Worm (Caenorhabditis elegans): ENCODE data around the gene col-89.
A peak's percentile ranks its signal among the peaks of the same experiment; 100 is the strongest.

Gene col-89

ce11 chrIII:4748109-4748508 is at the start of gene col-89:
Gene col-89, plus strand, starts transcription at chrIII:4748127.
- TF ChIP-seq tlf-1 (GFP tag; optimal IDR thresholded peaks at IDR 0.05) (no peak), K12H6.12 (tag; optimal IDR thresholded peaks at IDR 0.05) (no peak), ztf-25 (GFP tag; IDR thresholded peaks at IDR 0.05) (no peak), F55B11.4 (tag; optimal IDR thresholded peaks at IDR 0.05; ENCODE audit: borderline replicate concordance, insufficient read depth) (no peak), F10E7.11 (tag; optimal IDR thresholded peaks at IDR 0.05) (no peak), F22D6.2 (tag; optimal IDR thresholded peaks at IDR 0.05) (no peak), ets-4 (GFP tag; optimal IDR thresholded peaks at IDR 0.05) (no peak), ztf-22 (GFP tag; optimal IDR thresholded peaks at IDR 0.05) (no peak), ztf-6 (GFP tag; IDR thresholded peaks at IDR 0.05) (no peak)

- TF ChIP-seq nhr-120 (GFP tag; IDR thresholded peaks at IDR 0.05): no peak
- TF ChIP-seq nhr-90 (tag; optimal IDR thresholded peaks at IDR 0.05): no peak
- TF ChIP-seq madf-6 (GFP tag; IDR thresholded peaks at IDR 0.05): no peak
- TF ChIP-seq rcor-1 (GFP tag; IDR thresholded peaks at IDR 0.05): no peak
- no peak for TF ChIP-seq ama-1 (optimal IDR thresholded peaks at IDR 0.05)
- no peak for TF ChIP-seq ama-1 (GFP tag; optimal IDR thresholded peaks at IDR 0.05)
- no peak for TF ChIP-seq F55B11.4 (tag; optimal IDR thresholded peaks at IDR 0.05; ENCODE audit: borderline replicate concordance, insufficient read depth)
- TF ChIP-seq gei-17 (GFP tag; optimal IDR thresholded peaks at IDR 0.05): no peak
- TF ChIP-seq ZK185.1 (tag; optimal IDR thresholded peaks at IDR 0.05; ENCODE audit: poor library complexity, severe bottlenecking): no peak
- no peak for TF ChIP-seq mel-28 (tag; optimal IDR thresholded peaks at IDR 0.05; ENCODE audit: borderline replicate concordance)
- no peak for TF ChIP-seq athp-1 (tag; optimal IDR thresholded peaks at IDR 0.05)
- no peak for TF ChIP-seq dox-1 (GFP tag; IDR thresholded peaks at IDR 0.05)
- no peak for TF ChIP-seq tbx-9 (tag; optimal IDR thresholded peaks at IDR 0.05; ENCODE audit: borderline replicate concordance)
Measured at ce11 chrIII:4699922-4700321, 48.0 kb upstream of the col-89 start, which contains the start of gene sel-13. Gene sel-13, minus strand, starts transcription at chrIII:4700224.

DNA sequence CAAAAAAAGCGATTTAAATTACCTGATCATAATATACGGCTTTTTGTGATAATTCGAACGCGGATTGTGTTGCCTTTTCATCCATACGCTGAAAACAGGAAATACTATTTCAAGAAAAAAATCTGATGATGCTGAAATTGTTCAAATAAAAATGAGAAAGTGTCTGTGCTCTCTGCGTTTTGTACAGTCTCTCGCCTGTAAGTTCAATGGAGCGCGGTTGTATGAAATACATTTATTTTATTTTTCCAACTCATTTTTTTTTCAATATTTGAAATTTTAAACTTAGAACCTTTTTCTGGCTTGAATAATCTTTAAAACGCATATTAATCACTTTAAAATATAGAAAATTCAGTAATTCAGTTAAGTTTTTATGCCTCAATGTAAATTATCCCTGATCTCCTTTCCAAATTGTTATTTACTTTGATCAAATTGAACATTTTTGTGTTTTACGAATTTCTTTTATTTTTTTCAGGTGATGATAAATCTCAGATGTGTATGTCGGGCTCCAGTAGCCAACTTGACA is 43.9 kb upstream of the col-89 start, which contains the start of the genes clp-2 and mrpl-16:
Gene clp-2, minus strand, starts transcription at position 94 of the 523 bp plus-strand sequence.
Gene mrpl-16, plus strand, starts transcription at position 473 of the 523 bp plus-strand sequence.
- TF ChIP-seq Y53F4B.3 (GFP tag; IDR thresholded peaks at IDR 0.05) (no peak), tbp1 (GFP tag; optimal IDR thresholded peaks at IDR 0.05) (no peak), lin-26 (GFP tag; IDR thresholded peaks at IDR 0.05) (no peak), F33H1.4 (GFP tag; IDR thresholded peaks at IDR 0.05) (peak; percentile 14; the same call in 1 of the 2 replicates), rcor-1 (GFP tag; IDR thresholded peaks at IDR 0.05) (no peak), madf-3 (GFP tag; IDR thresholded peaks at IDR 0.05) (no peak), lsl-1 (GFP tag; optimal IDR thresholded peaks at IDR 0.05) (peak; percentile 24), mcd-1 (GFP tag; IDR thresholded peaks at IDR 0.05) (peak; percentile 51; the same call in 1 of the 2 replicates), hmg-1.2 (GFP tag; IDR thresholded peaks at IDR 0.05) (peak; percentile 96), hsf-1 (GFP tag; IDR thresholded peaks at IDR 0.05) (no peak), rpc-1 (optimal IDR thresholded peaks at IDR 0.05) (no peak), rpc-1 (tag; optimal IDR thresholded peaks at IDR 0.05) (no peak), bed-2 (GFP tag; IDR thresholded peaks at IDR 0.05) (no peak), nhr-90 (tag; optimal IDR thresholded peaks at IDR 0.05) (no peak)

DNA sequence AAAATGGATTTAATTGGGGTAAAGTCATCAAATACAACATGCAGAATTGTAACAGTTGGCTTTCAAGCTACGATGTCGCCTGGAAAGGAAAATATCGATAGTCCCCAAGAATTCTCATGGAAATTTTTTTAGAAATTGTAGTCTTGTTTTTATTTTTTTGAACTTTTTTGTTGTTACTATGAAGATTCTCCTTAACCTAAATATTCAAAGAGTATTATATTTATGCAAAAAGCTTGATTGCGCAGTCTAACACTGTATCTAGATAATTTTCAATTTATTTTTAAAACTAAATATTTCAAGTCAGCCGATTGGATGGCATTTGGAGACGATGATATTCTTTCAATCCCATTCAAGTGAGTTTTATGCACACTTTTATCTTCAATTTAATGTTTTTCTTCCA is 42.7 kb upstream of the col-89 start, which contains the start of gene pgap-2:
Gene pgap-2, plus strand, starts transcription at position 301 of the 400 bp plus-strand sequence.
- TF ChIP-seq nhr-80 (tag; optimal IDR thresholded peaks at IDR 0.05): no peak
- TF ChIP-seq ZK185.1 (tag; optimal IDR thresholded peaks at IDR 0.05; ENCODE audit: poor library complexity, severe bottlenecking): no peak
- no peak for TF ChIP-seq Y53G8AR.9 (GFP tag; conservative IDR thresholded peaks at IDR 0.05)
- TF ChIP-seq him-1 (tag; optimal IDR thresholded peaks at IDR 0.05): no peak
- TF ChIP-seq pbrm-1 (GFP tag; IDR thresholded peaks at IDR 0.05): no peak
- no peak for TF ChIP-seq chd-7 (tag; optimal IDR thresholded peaks at IDR 0.05)
- no peak for TF ChIP-seq T26A5.8 (tag; optimal IDR thresholded peaks at IDR 0.05)
- TF ChIP-seq ceh-100 (GFP tag; IDR thresholded peaks at IDR 0.05): no peak
- no peak for TF ChIP-seq F49E8.2 (tag; optimal IDR thresholded peaks at IDR 0.05; ENCODE audit: insufficient read depth)
- TF ChIP-seq sptf-2 (GFP tag; optimal IDR thresholded peaks at IDR 0.05): no peak
- no peak for TF ChIP-seq cebp-1 (GFP tag; IDR thresholded peaks at IDR 0.05)
- no peak for TF ChIP-seq cebp-1 (tag; optimal IDR thresholded peaks at IDR 0.05)
- TF ChIP-seq unc-130 (GFP tag; optimal IDR thresholded peaks at IDR 0.05): no peak
- no peak for TF ChIP-seq ceh-58 (GFP tag; IDR thresholded peaks at IDR 0.05)
- TF ChIP-seq mxl-1 (tag; optimal IDR thresholded peaks at IDR 0.05): no peak
